Worm (Caenorhabditis elegans) whole organism, L3 larva: Measurements from ENCODE around the gene fbxa-113.

Source experiments
- R02D3.7 ChIP-seq: fragments of 150-350 bp; optimal IDR thresholded peaks from 2 replicates; lab custom pipeline; 2014; ENCODE audit warnings: missing biosample characterization, missing genetic modification characterization
- ZK546.5 ChIP-seq: sonication (generic microtip); optimal IDR thresholded peaks from 2 replicates; lab custom pipeline; 2017; ENCODE audit warnings: missing biosample characterization, missing genetic modification characterization
- aly-2 ChIP-seq: fragments of 150-350 bp; optimal IDR thresholded peaks from 2 replicates; lab custom pipeline; 2014; ENCODE audit warnings: missing biosample characterization, missing genetic modification characterization
- ama-1 ChIP-seq: fragments of 150-350 bp; optimal IDR thresholded peaks from 2 replicates; lab custom pipeline; 2018
- ceh-28 ChIP-seq: fragments of 150-350 bp; optimal IDR thresholded peaks from 2 replicates; lab custom pipeline; 2014; ENCODE audit warnings: missing biosample characterization, missing genetic modification reagents, missing genetic modification characterization
- ceh-82 ChIP-seq: fragments of 150-350 bp; optimal IDR thresholded peaks from 2 replicates; lab custom pipeline; 2014; ENCODE audit warnings: missing biosample characterization, missing genetic modification characterization
- ceh-9 ChIP-seq: sonication (generic microtip); optimal IDR thresholded peaks from 2 replicates; lab custom pipeline; 2018; ENCODE audit warnings: missing biosample characterization, missing genetic modification characterization
- daf-12 ChIP-seq: fragments of 150-350 bp; optimal IDR thresholded peaks from 2 replicates; lab custom pipeline; 2014; ENCODE audit warnings: missing biosample characterization, missing genetic modification reagents, missing genetic modification characterization
- egl-5 ChIP-seq: fragments of 150-350 bp; optimal IDR thresholded peaks from 2 replicates; lab custom pipeline; 2017; ENCODE audit warnings: missing biosample characterization, missing genetic modification reagents, missing genetic modification characterization, inconsistent platforms
- elt-3 ChIP-seq, 3 experiments: fragments of 150-350 bp in 1 of 3; sonication (generic microtip) in 2 of 3; optimal IDR thresholded peaks; 2 replicates in 2 of 3; 4 replicates in 1 of 3; lab custom pipeline; 2014 to 2017; ENCODE audit warnings: missing biosample characterization in 3 of 3, missing genetic modification characterization in 3 of 3
- eor-1 ChIP-seq, 2 experiments: fragments of 150-350 bp; optimal IDR thresholded peaks; 2 replicates each; lab custom pipeline; 2014 to 2018; ENCODE audit warnings: missing biosample characterization in 2 of 2, missing genetic modification characterization in 2 of 2
- fkh-10 ChIP-seq: sonication (generic microtip); optimal IDR thresholded peaks from 2 replicates; lab custom pipeline; 2017; ENCODE audit warnings: missing biosample characterization, missing genetic modification reagents, missing genetic modification characterization
- fkh-2 ChIP-seq: fragments of 150-350 bp; optimal IDR thresholded peaks from 2 replicates; lab custom pipeline; 2014; ENCODE audit warnings: missing biosample characterization, missing genetic modification reagents, missing genetic modification characterization
- fos-1 ChIP-seq: fragments of 150-350 bp; optimal IDR thresholded peaks from 2 replicates; lab custom pipeline; 2014; ENCODE audit warnings: missing biosample characterization, missing genetic modification characterization
- hmg-11 ChIP-seq: sonication (generic microtip); optimal IDR thresholded peaks from 2 replicates; lab custom pipeline; 2016; ENCODE audit warnings: missing genetic modification characterization, missing compliant biosample characterization
- jun-1 ChIP-seq: fragments of 150-350 bp; optimal IDR thresholded peaks from 2 replicates; lab custom pipeline; 2014; ENCODE audit warnings: missing biosample characterization, missing genetic modification reagents, missing genetic modification characterization
- lin-15B ChIP-seq: fragments of 150-350 bp; optimal IDR thresholded peaks from 2 replicates; lab custom pipeline; 2014; ENCODE audit warnings: missing biosample characterization, missing genetic modification characterization
- mdl-1 ChIP-seq: fragments of 150-350 bp; optimal IDR thresholded peaks from 2 replicates; lab custom pipeline; 2014; ENCODE audit warnings: missing biosample characterization, missing genetic modification characterization
- mml-1 ChIP-seq: fragments of 150-350 bp; sonication (generic microtip); optimal IDR thresholded peaks from 3 replicates; lab custom pipeline; 2014; ENCODE audit warnings: missing biosample characterization, missing genetic modification characterization
- nfya-1 ChIP-seq: sonication (generic microtip); optimal IDR thresholded peaks from 2 replicates; lab custom pipeline; 2017; ENCODE audit warnings: missing genetic modification characterization, mild to moderate bottlenecking, missing compliant biosample characterization, antibody characterized with exemption, moderate library complexity; ENCODE audit not compliant: insufficient read depth
- nhr-12 ChIP-seq: fragments of 150-350 bp; optimal IDR thresholded peaks from 2 replicates; lab custom pipeline; 2014; ENCODE audit warnings: missing biosample characterization, missing genetic modification characterization
- nhr-23 ChIP-seq: fragments of 150-350 bp; optimal IDR thresholded peaks from 2 replicates; lab custom pipeline; 2014; ENCODE audit warnings: missing biosample characterization, missing genetic modification reagents, missing genetic modification characterization
- nhr-237 ChIP-seq: fragments of 150-350 bp; optimal IDR thresholded peaks from 2 replicates; lab custom pipeline; 2014; ENCODE audit warnings: missing biosample characterization, missing genetic modification characterization
- nhr-28 ChIP-seq: fragments of 150-350 bp; optimal IDR thresholded peaks from 2 replicates; lab custom pipeline; 2014; ENCODE audit warnings: missing biosample characterization, missing genetic modification characterization
- nhr-43 ChIP-seq: sonication (generic microtip); optimal IDR thresholded peaks from 2 replicates; lab custom pipeline; 2016; ENCODE audit warnings: mild to moderate bottlenecking, missing genetic modification characterization, missing compliant biosample characterization; ENCODE audit not compliant: poor library complexity, severe bottlenecking
- nhr-76 ChIP-seq: fragments of 150-350 bp; sonication (generic microtip); optimal IDR thresholded peaks from 5 replicates; lab custom pipeline; 2014; ENCODE audit warnings: missing biosample characterization, missing genetic modification characterization
- pha-4 ChIP-seq: fragments of 150-350 bp; optimal IDR thresholded peaks from 2 replicates; lab custom pipeline; 2014; ENCODE audit warnings: missing biosample characterization, missing genetic modification reagents, missing genetic modification characterization
- pqm-1 ChIP-seq: fragments of 150-350 bp; optimal IDR thresholded peaks from 2 replicates; lab custom pipeline; 2017; ENCODE audit warnings: missing biosample characterization, missing genetic modification characterization, inconsistent platforms
- sea-2 ChIP-seq: fragments of 150-350 bp; sonication (generic microtip); optimal IDR thresholded peaks from 4 replicates; lab custom pipeline; 2014; ENCODE audit warnings: missing biosample characterization, missing genetic modification reagents, missing genetic modification characterization
- skn-1 ChIP-seq: fragments of 150-350 bp; optimal IDR thresholded peaks from 2 replicates; lab custom pipeline; 2014; ENCODE audit warnings: missing biosample characterization, missing genetic modification characterization
- tbx-2 ChIP-seq: sonication (generic microtip); optimal IDR thresholded peaks from 2 replicates; lab custom pipeline; 2016; ENCODE audit warnings: mild to moderate bottlenecking, missing genetic modification characterization, missing compliant biosample characterization
- unc-39 ChIP-seq: sonication (generic microtip); optimal IDR thresholded peaks from 4 replicates; lab custom pipeline; 2017; ENCODE audit warnings: missing biosample characterization, missing genetic modification characterization
- zag-1 ChIP-seq: fragments of 150-350 bp; optimal IDR thresholded peaks from 2 replicates; lab custom pipeline; 2014; ENCODE audit warnings: missing biosample characterization, missing genetic modification characterization
- ztf-11 ChIP-seq: fragments of 150-350 bp; optimal IDR thresholded peaks from 2 replicates; lab custom pipeline; 2014; ENCODE audit warnings: missing biosample characterization, missing genetic modification characterization

fbxa-113 gene

DNA sequence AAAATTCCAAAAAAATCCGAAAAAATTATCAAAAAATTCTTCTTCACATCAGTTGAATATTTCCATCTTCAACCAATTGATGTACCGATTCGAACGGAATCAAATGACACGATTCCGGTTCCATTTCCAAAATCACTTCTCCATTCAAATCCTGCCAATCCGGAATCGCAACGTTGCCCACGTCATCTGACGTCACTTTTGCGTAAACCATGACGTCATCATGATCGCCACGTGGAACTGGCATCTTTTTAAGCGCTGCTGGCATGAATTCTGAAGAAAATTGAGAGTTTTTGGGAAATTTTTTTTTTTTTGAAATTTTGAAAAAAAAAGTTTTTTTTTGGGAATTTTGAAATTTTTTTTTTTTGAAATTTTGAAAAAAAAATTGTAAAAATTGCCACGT lies 32.0 kb downstream of the fbxa-113 start:
- TF ChIP-seq aly-2 (tag; lab: Kevin White, UChicago): no peak
- TF ChIP-seq elt-3 (tag; optimal IDR thresholded peaks at IDR 0.05; lab: Kevin White, UChicago): no peak
- TF ChIP-seq nhr-237 (tag; lab: Kevin White, UChicago): no peak
- no peak for TF ChIP-seq fkh-2 (tag; lab: Kevin White, UChicago)
- no peak for TF ChIP-seq sea-2 (GFP tag; lab: Kevin White, UChicago)
- no peak for TF ChIP-seq tbx-2 (tag; lab: Kevin White, UChicago)
- no peak for TF ChIP-seq mdl-1 (tag; lab: Kevin White, UChicago)
- no peak for TF ChIP-seq R02D3.7
- no peak for TF ChIP-seq daf-12 (tag; lab: Kevin White, UChicago)
- TF ChIP-seq ceh-82 (tag; lab: Kevin White, UChicago): no peak
- TF ChIP-seq pha-4: no peak
- no peak for TF ChIP-seq nfya-1
- TF ChIP-seq eor-1 (tag; optimal IDR thresholded peaks at IDR 0.05; lab: Kevin White, UChicago): no peak
- TF ChIP-seq nhr-12 (tag; lab: Kevin White, UChicago): no peak
- no peak for TF ChIP-seq ceh-9 (tag; lab: Kevin White, UChicago)
- TF ChIP-seq skn-1 (tag; lab: Kevin White, UChicago): no peak

ce11 chrV:20237429-20237828 lies 34.2 kb downstream of the fbxa-113 start, which contains the start of gene sld-5:
TSS of gene sld-5 (minus strand) at chrV:20237745.
- TF ChIP-seq elt-3 (tag; optimal IDR thresholded peaks at IDR 0.05; lab: Kevin White, UChicago): no peak
- no peak for TF ChIP-seq unc-39 (tag; lab: Kevin White, UChicago)
- no peak for TF ChIP-seq eor-1 (tag; optimal IDR thresholded peaks at IDR 0.05; lab: Kevin White, UChicago)
- TF ChIP-seq tbx-2 (tag; lab: Kevin White, UChicago): no peak
- no peak for TF ChIP-seq pha-4
- no peak for TF ChIP-seq ama-1 (lab: Kevin White, UChicago)
- no peak for TF ChIP-seq nhr-43 (tag; lab: Kevin White, UChicago)

DNA sequence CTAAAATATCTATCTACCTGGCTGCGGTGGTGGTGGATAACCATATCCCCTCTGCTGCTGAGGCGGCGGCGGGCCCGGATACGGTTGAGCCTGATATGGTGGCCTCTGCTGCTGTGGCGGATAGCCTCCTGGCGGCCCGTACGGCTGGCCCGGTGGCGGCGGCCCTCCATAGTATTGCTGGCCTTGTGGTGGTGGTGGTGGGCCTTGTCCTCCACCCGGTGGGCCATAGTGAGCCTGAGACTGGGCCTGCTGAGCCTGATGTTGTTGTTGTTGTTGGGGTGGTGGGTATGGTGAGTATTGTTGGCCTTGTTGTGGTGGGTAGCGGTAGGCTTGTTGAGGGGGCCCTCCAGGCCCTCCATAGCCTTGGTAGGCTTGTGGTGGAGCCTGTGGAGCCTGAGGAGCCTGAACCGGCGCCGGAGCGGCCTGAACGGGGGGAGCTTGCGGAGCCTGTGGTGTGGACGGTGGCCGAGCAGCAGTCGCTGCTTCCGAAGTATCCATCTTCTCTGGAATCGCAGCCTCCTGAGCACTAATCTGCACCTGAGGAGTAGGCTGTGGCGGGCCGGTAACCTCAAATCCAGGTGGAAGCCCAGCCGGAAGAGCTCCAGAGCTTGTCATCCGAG lies 38.2 kb downstream of the fbxa-113 start:
- TF ChIP-seq fos-1 (tag; lab: Kevin White, UChicago) (no peak), skn-1 (tag; lab: Kevin White, UChicago) (no peak), unc-39 (tag; lab: Kevin White, UChicago) (no peak), aly-2 (tag; lab: Kevin White, UChicago) (no peak), zag-1 (tag; lab: Kevin White, UChicago) (no peak), mml-1 (tag; lab: Kevin White, UChicago) (no peak), jun-1 (tag; lab: Kevin White, UChicago) (no peak), nfya-1 (no peak), elt-3 (tag; optimal IDR thresholded peaks at IDR 0.05; lab: Kevin White, UChicago) (no peak), nhr-43 (tag; lab: Kevin White, UChicago) (no peak), ceh-82 (tag; lab: Kevin White, UChicago) (no peak), nhr-76 (no peak), nhr-237 (tag; lab: Kevin White, UChicago) (no peak), lin-15B (tag; lab: Kevin White, UChicago) (no peak), tbx-2 (tag; lab: Kevin White, UChicago) (no peak), mdl-1 (tag; lab: Kevin White, UChicago) (no peak), nhr-23 (tag; lab: Kevin White, UChicago) (no peak), ZK546.5 (no peak), ztf-11 (tag; lab: Kevin White, UChicago) (no peak)

- TF ChIP-seq egl-5 (tag; lab: Kevin White, UChicago): no peak
- peak; percentile 36 for TF ChIP-seq ceh-28
- TF ChIP-seq fkh-10: no peak
- no peak for TF ChIP-seq nhr-76
- no peak for TF ChIP-seq zag-1 (tag; lab: Kevin White, UChicago)
- no peak for TF ChIP-seq nhr-28
- TF ChIP-seq pqm-1 (tag; lab: Kevin White, UChicago): peak; percentile 6
- peak; percentile 10 for TF ChIP-seq lin-15B (tag; lab: Kevin White, UChicago)
- peak; percentile 63 for TF ChIP-seq nfya-1
- peak; percentile 85 for TF ChIP-seq hmg-11 (tag; lab: Kevin White, UChicago)
Measured at ce11 chrV:20249438-20250120, 46.4 kb downstream of the fbxa-113 start, which contains the start of gene swsn-1. TSS of gene swsn-1 (minus strand) at chrV:20249488.
